Worm (Caenorhabditis elegans): ENCODE data around the gene misc-1.

misc-1 gene

ce11 chrII:255124-255523, 31.3 kb upstream of the misc-1 start (continued):
- TF ChIP-seq tbx-2 (tag; optimal IDR thresholded peaks at IDR 0.05) (peak; percentile 93), mec-3 (tag; optimal IDR thresholded peaks at IDR 0.05; ENCODE audit: borderline replicate concordance) (peak; percentile 85), ceh-31 (tag; optimal IDR thresholded peaks at IDR 0.05) (peak; percentile 92), madf-2 (tag; optimal IDR thresholded peaks at IDR 0.05) (peak; percentile 66), hlh-15 (tag; optimal IDR thresholded peaks at IDR 0.05) (peak; percentile 66), fax-1 (tag; optimal IDR thresholded peaks at IDR 0.05) (peak; percentile 79), nfya-1 (tag; optimal IDR thresholded peaks at IDR 0.05) (peak; percentile 93), syd-9 (tag; optimal IDR thresholded peaks at IDR 0.05) (peak; percentile 26), lin-11 (tag; optimal IDR thresholded peaks at IDR 0.05) (peak; percentile 59), ets-4 (tag; optimal IDR thresholded peaks at IDR 0.05) (peak; percentile 60), hlh-13 (GFP tag; optimal IDR thresholded peaks at IDR 0.05) (peak; percentile 25), unc-86 (tag; optimal IDR thresholded peaks at IDR 0.05) (peak; percentile 83), che-1 (tag; optimal IDR thresholded peaks at IDR 0.05) (peak; percentile 55), ceh-48 (tag; optimal IDR thresholded peaks at IDR 0.05) (peak; percentile 97), ztf-16 (tag; optimal IDR thresholded peaks at IDR 0.05) (peak; percentile 79), unc-42 (tag; optimal IDR thresholded peaks at IDR 0.05) (peak; percentile 99), fkh-6 (tag; optimal IDR thresholded peaks at IDR 0.05) (peak; percentile 53), pha-4 (tag; optimal IDR thresholded peaks at IDR 0.05) (no peak), ceh-14 (tag; optimal IDR thresholded peaks at IDR 0.05) (peak; percentile 86), sox-2 (GFP tag; IDR thresholded peaks at IDR 0.05) (no peak), hlh-30 (tag; optimal IDR thresholded peaks at IDR 0.05; ENCODE audit: insufficient read depth) (peak; percentile 10), lim-6 (tag; optimal IDR thresholded peaks at IDR 0.05) (no peak), sox-4 (tag; optimal IDR thresholded peaks at IDR 0.05) (peak; percentile 61), hlh-6 (tag; optimal IDR thresholded peaks at IDR 0.05) (peak; percentile 81), nhr-232 (tag; optimal IDR thresholded peaks at IDR 0.05) (peak; percentile 57), rnt-1 (tag; optimal IDR thresholded peaks at IDR 0.05) (peak; percentile 94), C38D4.7 (GFP tag; optimal IDR thresholded peaks at IDR 0.05) (peak; percentile 26), ceh-24 (tag; optimal IDR thresholded peaks at IDR 0.05) (peak; percentile 62), ceh-22 (tag; optimal IDR thresholded peaks at IDR 0.05) (no peak), K09A11.1 (tag; optimal IDR thresholded peaks at IDR 0.05; ENCODE audit: insufficient read depth) (peak; percentile 67), ceh-30 (tag; optimal IDR thresholded peaks at IDR 0.05) (peak; percentile 68), tbx-7 (tag; optimal IDR thresholded peaks at IDR 0.05) (peak; percentile 77), zip-5 (tag; optimal IDR thresholded peaks at IDR 0.05) (peak; percentile 63), sdc-2 (tag; optimal IDR thresholded peaks at IDR 0.05) (peak; percentile 65), npax-4 (tag; optimal IDR thresholded peaks at IDR 0.05) (peak; percentile 43), ceh-18 (tag; optimal IDR thresholded peaks at IDR 0.05) (peak; percentile 92), elt-4 (tag; optimal IDR thresholded peaks at IDR 0.05) (no peak), pat-9 (tag; optimal IDR thresholded peaks at IDR 0.05) (peak; percentile 76), hlh-8 (tag; optimal IDR thresholded peaks at IDR 0.05) (peak; percentile 77), F13H6.1 (tag; optimal IDR thresholded peaks at IDR 0.05) (peak; percentile 73), Y22D7AL.16 (tag; optimal IDR thresholded peaks at IDR 0.05) (peak; percentile 50), fkh-10 (GFP tag; optimal IDR thresholded peaks at IDR 0.05) (peak; percentile 84), ref-2 (tag; optimal IDR thresholded peaks at IDR 0.05) (peak; percentile 90), T23F11.4 (GFP tag; optimal IDR thresholded peaks at IDR 0.05) (peak; percentile 56), unc-3 (GFP tag; conservative IDR thresholded peaks at IDR 0.05) (peak; percentile 71; the same call in 1 of the 2 replicates), unc-3 (tag; optimal IDR thresholded peaks at IDR 0.05) (peak; percentile 58), dmd-4 (tag; optimal IDR thresholded peaks at IDR 0.05; ENCODE audit: borderline replicate concordance) (peak; percentile 80)

Measured in whole organism, late embryonic.